Fruit fly (Drosophila melanogaster): Measurements from ENCODE around the gene CG31635.

The CG31635 gene

dm6 chr2L:6667719-6668325, 18.9 kb upstream of the CG31635 start, which contains the start of gene Galt (continued):
- TF ChIP-seq esg (GFP tag; conservative IDR thresholded peaks at IDR 0.05) (no peak), ems (GFP tag; optimal IDR thresholded peaks at IDR 0.05) (no peak), CTCF (GFP tag; optimal IDR thresholded peaks at IDR 0.05) (no peak), yki (optimal IDR thresholded peaks at IDR 0.05) (no peak), CG2199 (GFP tag; IDR thresholded peaks at IDR 0.05) (no peak), chn (GFP tag; optimal IDR thresholded peaks at IDR 0.05) (no peak), YL-1 (GFP tag; optimal IDR thresholded peaks at IDR 0.05) (peak; percentile 35), CG17912 (GFP tag; optimal IDR thresholded peaks at IDR 0.05) (no peak), corto (GFP tag; optimal IDR thresholded peaks at IDR 0.05) (no peak), z (GFP tag; IDR thresholded peaks at IDR 0.05) (peak; percentile 95), CG4820 (GFP tag; optimal IDR thresholded peaks at IDR 0.05) (no peak), repo (GFP tag; optimal IDR thresholded peaks at IDR 0.05) (no peak), Nf-YC (tag; optimal IDR thresholded peaks at IDR 0.05) (no peak), CG15073 (GFP tag; optimal IDR thresholded peaks at IDR 0.05) (no peak), stwl (tag; optimal IDR thresholded peaks at IDR 0.05) (peak; percentile 53), Dek (tag; optimal IDR thresholded peaks at IDR 0.05) (peak; percentile 4), dmrt11E (tag; optimal IDR thresholded peaks at IDR 0.05) (peak; percentile 39), bsh (GFP tag; optimal IDR thresholded peaks at IDR 0.05) (peak in 1 of 2 experiments; percentile 56), CoRest (tag; optimal IDR thresholded peaks at IDR 0.05) (peak; percentile 48), schlank (tag; optimal IDR thresholded peaks at IDR 0.05) (no peak), Hr78 (GFP tag; optimal IDR thresholded peaks at IDR 0.05) (peak in 1 of 2 experiments; percentile 18), Meics (GFP tag; optimal IDR thresholded peaks at IDR 0.05) (peak; percentile 26), CG31441 (GFP tag; IDR thresholded peaks at IDR 0.05) (no peak; the same call in none of the 2 replicates), Mrtf (GFP tag; IDR thresholded peaks at IDR 0.05) (no peak), CG8924 (tag; optimal IDR thresholded peaks at IDR 0.05) (peak; percentile 69), Ets65A (GFP tag) (peak; percentile 82), CG17802 (tag; optimal IDR thresholded peaks at IDR 0.05) (no peak), H15 (GFP tag; IDR thresholded peaks at IDR 0.05) (no peak), inv (GFP tag; IDR thresholded peaks at IDR 0.05; ENCODE audit: partially characterized antibody) (peak; percentile 52; the same call in 1 of the 2 replicates), hb (GFP tag; IDR thresholded peaks at IDR 0.05; ENCODE audit: partially characterized antibody) (peak; percentile 76), CG17829 (tag; optimal IDR thresholded peaks at IDR 0.05) (peak; percentile 64), bigmax (GFP tag; optimal IDR thresholded peaks at IDR 0.05) (no peak), ind (GFP tag; optimal IDR thresholded peaks at IDR 0.05) (no peak), CG16815 (GFP tag; optimal IDR thresholded peaks at IDR 0.05) (no peak), zen2 (GFP tag; IDR thresholded peaks at IDR 0.05; ENCODE audit: partially characterized antibody) (peak; percentile 54; the same call in 2 of the 3 replicates), Ptx1 (GFP tag; IDR thresholded peaks at IDR 0.05) (no peak), pb (GFP tag; optimal IDR thresholded peaks at IDR 0.05) (no peak), Hr3 (GFP tag; optimal IDR thresholded peaks at IDR 0.05) (peak; percentile 5), CG4328 (GFP tag; optimal IDR thresholded peaks at IDR 0.05) (peak; percentile 39), CG18619 (GFP tag; optimal IDR thresholded peaks at IDR 0.05) (no peak), phol (tag; optimal IDR thresholded peaks at IDR 0.05) (peak; percentile 40), caup (GFP tag; optimal IDR thresholded peaks at IDR 0.05; ENCODE audit: severe bottlenecking) (peak; percentile 48), Dll (GFP tag; IDR thresholded peaks at IDR 0.05; ENCODE audit: partially characterized antibody) (peak; percentile 77), HmgZ (tag; optimal IDR thresholded peaks at IDR 0.05) (peak; percentile 19), PHDP (tag; optimal IDR thresholded peaks at IDR 0.05) (peak; percentile 64), CG33213 (GFP tag; optimal IDR thresholded peaks at IDR 0.05) (no peak), Bgb (GFP tag; IDR thresholded peaks at IDR 0.05; ENCODE audit: partially characterized antibody) (peak; percentile 64; the same call in 1 of the 2 replicates), chm (GFP tag; IDR thresholded peaks at IDR 0.05) (peak; percentile 16; the same call in 1 of the 2 replicates), zen (tag; optimal IDR thresholded peaks at IDR 0.05) (no peak), sima (GFP tag; optimal IDR thresholded peaks at IDR 0.05) (no peak)

Measured in whole organism, embryonic.